Fruit fly (Drosophila melanogaster) Kc167 (cell line): Measurements from ENCODE around the gene CG34382.

Experiments used
- h ChIP-seq: fragments of >200 bp; optimal IDR thresholded peaks from 3 replicates; lab custom pipeline; 2018; ENCODE audit warnings: missing external identifiers
- psq ChIP-seq: fragments of >200 bp; optimal IDR thresholded peaks from 2 replicates; lab custom pipeline; 2017; ENCODE audit warnings: missing external identifiers

- no peak for TF ChIP-seq h (lab: Kevin White, UChicago)
- TF ChIP-seq psq (lab: Kevin White, UChicago), result no peak
Observed at dm6 chr3L:9907719-9908170, 29.0 kb downstream of the CG34382 start, which contains the start of gene bma.
